Worm (Caenorhabditis elegans): ENCODE results near the gene Y59H11AR.10.

Y59H11AR.10 gene

ce11 chrIV:8627328-8627727, 24.4 kb downstream of the Y59H11AR.10 start, which contains the start of gene F42A9.11:
Gene F42A9.11 (plus strand): TSS chrIV:8627637.
- TF ChIP-seq ceh-90 (tag; optimal IDR thresholded peaks at IDR 0.05) (no peak), dsc-1 (tag; optimal IDR thresholded peaks at IDR 0.05) (no peak), elt-3 (tag; optimal IDR thresholded peaks at IDR 0.05) (peak in 1 of 6 experiments; percentile 27), aly-2 (tag; optimal IDR thresholded peaks at IDR 0.05) (no peak), tbx-2 (tag; optimal IDR thresholded peaks at IDR 0.05) (peak; percentile 20), nhr-85 (tag) (peak; percentile 88), alr-1 (tag; optimal IDR thresholded peaks at IDR 0.05; ENCODE audit: borderline replicate concordance) (no peak), efl-3 (GFP tag; optimal IDR thresholded peaks at IDR 0.05) (no peak), mep-1 (tag; optimal IDR thresholded peaks at IDR 0.05) (peak; percentile 24), Y116A8C.19 (tag; optimal IDR thresholded peaks at IDR 0.05; ENCODE audit: borderline replicate concordance) (no peak), nhr-90 (tag; optimal IDR thresholded peaks at IDR 0.05; ENCODE audit: poor library complexity) (peak; percentile 29), isw-1 (GFP tag; IDR thresholded peaks at IDR 0.05) (no peak), fkh-10 (GFP tag; optimal IDR thresholded peaks at IDR 0.05) (no peak), blmp-1 (tag; optimal IDR thresholded peaks at IDR 0.05) (peak; percentile 63), nhr-71 (tag; optimal IDR thresholded peaks at IDR 0.05) (peak; percentile 54), hlh-4 (tag; optimal IDR thresholded peaks at IDR 0.05) (no peak), ceh-63 (GFP tag; optimal IDR thresholded peaks at IDR 0.05) (no peak), lin-14 (GFP tag; optimal IDR thresholded peaks at IDR 0.05) (peak; percentile 86), dpl-1 (GFP tag; optimal IDR thresholded peaks at IDR 0.05) (peak in 2 of 3 experiments; percentile 19), efl-1 (optimal IDR thresholded peaks at IDR 0.05) (peak in 1 of 2 experiments; percentile 18), efl-1 (GFP tag; optimal IDR thresholded peaks at IDR 0.05 in 1 of 2) (no peak), mdl-1 (tag; optimal IDR thresholded peaks at IDR 0.05) (peak in 1 of 2 experiments; percentile 13), ceh-8 (GFP tag; optimal IDR thresholded peaks at IDR 0.05) (no peak), nhr-84 (tag; optimal IDR thresholded peaks at IDR 0.05) (no peak), ceh-82 (tag; optimal IDR thresholded peaks at IDR 0.05) (peak in 2 of 3 experiments; percentile 7 to 17), snu-23 (GFP tag; optimal IDR thresholded peaks at IDR 0.05) (peak; percentile 70), xbp-1 (tag; optimal IDR thresholded peaks at IDR 0.05) (peak; percentile 9), lin-35 (GFP tag; optimal IDR thresholded peaks at IDR 0.05) (peak in 1 of 2 experiments; percentile 47), nhr-19 (GFP tag; conservative IDR thresholded peaks at IDR 0.05) (0 out of 2 replicates have a peak, but pooled peaks have one; percentile 12), ces-1 (GFP tag; optimal IDR thresholded peaks at IDR 0.05) (no peak), lin-39 (tag; optimal IDR thresholded peaks at IDR 0.05) (no peak), irx-1 (tag; optimal IDR thresholded peaks at IDR 0.05) (no peak), swsn-7 (tag; optimal IDR thresholded peaks at IDR 0.05) (peak; percentile 22), skn-1 (tag; optimal IDR thresholded peaks at IDR 0.05) (peak; percentile 48), unc-86 (tag; optimal IDR thresholded peaks at IDR 0.05) (no peak), egl-27 (tag; optimal IDR thresholded peaks at IDR 0.05) (peak in 1 of 2 experiments; percentile 41), zip-4 (GFP tag; optimal IDR thresholded peaks at IDR 0.05) (no peak), nhr-47 (tag; optimal IDR thresholded peaks at IDR 0.05) (peak; percentile 32), nhr-77 (tag; optimal IDR thresholded peaks at IDR 0.05) (peak; percentile 59), vab-15 (tag; optimal IDR thresholded peaks at IDR 0.05) (no peak), lsy-2 (tag; optimal IDR thresholded peaks at IDR 0.05) (peak in 1 of 2 experiments; percentile 49), jun-1 (tag; optimal IDR thresholded peaks at IDR 0.05) (no peak), nhr-20 (tag; optimal IDR thresholded peaks at IDR 0.05) (peak; percentile 56), grh-1 (GFP tag; IDR thresholded peaks at IDR 0.05) (no peak)

All from whole organism, L1 larva.